Worm (Caenorhabditis elegans): Measurements from ENCODE around the gene rrp-8.

- no peak for TF ChIP-seq ZK546.5 (tag; optimal IDR thresholded peaks at IDR 0.05)
- TF ChIP-seq sem-4 (tag; optimal IDR thresholded peaks at IDR 0.05): no peak
- no peak for TF ChIP-seq mab-5 (tag; optimal IDR thresholded peaks at IDR 0.05)
- no peak for TF ChIP-seq nhr-25 (tag; optimal IDR thresholded peaks at IDR 0.05)
- no peak for TF ChIP-seq unc-39 (tag; optimal IDR thresholded peaks at IDR 0.05)
- no peak for TF ChIP-seq blmp-1 (tag; optimal IDR thresholded peaks at IDR 0.05; ENCODE audit: insufficient read depth)
- TF ChIP-seq C34F6.9 (tag; optimal IDR thresholded peaks at IDR 0.05): no peak
- TF ChIP-seq snpc-4 (tag; optimal IDR thresholded peaks at IDR 0.05): no peak
- no peak for TF ChIP-seq elt-1 (tag; optimal IDR thresholded peaks at IDR 0.05)
- TF ChIP-seq nhr-77 (tag; optimal IDR thresholded peaks at IDR 0.05): no peak
- TF ChIP-seq ama-1 (optimal IDR thresholded peaks at IDR 0.05): no peak
- TF ChIP-seq zag-1 (tag; optimal IDR thresholded peaks at IDR 0.05): no peak
- no peak for TF ChIP-seq egl-27 (tag; optimal IDR thresholded peaks at IDR 0.05)
- TF ChIP-seq unc-62 (GFP tag; optimal IDR thresholded peaks at IDR 0.05): no peak
Observed at ce11 chrIV:379605-380004, 16.7 kb upstream of the rrp-8 start.

Data from whole organism, L2 larva.